Fruit fly (Drosophila melanogaster) whole organism, prepupa: ENCODE results near the gene Cpr76Bd.

Experiments
- Blimp-1 ChIP-seq: fragments of 200-800 bp; sonication (Bioruptor generic); optimal IDR thresholded peaks from 3 replicates; lab custom pipeline; 2017; ENCODE audit warnings: missing biosample characterization, missing genetic modification characterization, mild to moderate bottlenecking, moderate library complexity, missing genetic modification reagents
- CG11762 ChIP-seq: fragments of 200-800 bp; sonication (Bioruptor generic); optimal IDR thresholded peaks from 3 replicates; lab custom pipeline; 2016; ENCODE audit warnings: missing biosample characterization, missing genetic modification characterization; ENCODE audit not compliant: insufficient read depth
- CG3032 ChIP-seq: fragments of 200-800 bp; optimal IDR thresholded peaks from 2 replicates; lab custom pipeline; 2019; ENCODE audit warnings: missing biosample characterization, mild to moderate bottlenecking, missing genetic modification characterization, moderate library complexity
- CG3919 ChIP-seq: fragments of 200-800 bp; sonication (Bioruptor generic); optimal IDR thresholded peaks from 3 replicates; lab custom pipeline; 2016; ENCODE audit warnings: missing biosample characterization, missing genetic modification characterization
- CG6276 ChIP-seq: fragments of 200-800 bp; sonication (Bioruptor generic); optimal IDR thresholded peaks from 2 replicates; lab custom pipeline; 2017; ENCODE audit warnings: missing biosample characterization, mild to moderate bottlenecking, missing genetic modification characterization
- CG6792 ChIP-seq: fragments of 200-800 bp; sonication (Bioruptor generic); optimal IDR thresholded peaks from 3 replicates; lab custom pipeline; 2016; ENCODE audit warnings: missing biosample characterization, missing genetic modification characterization
- Eip93F ChIP-seq: fragments of 200-800 bp; sonication (Bioruptor generic); optimal IDR thresholded peaks from 2 replicates; lab custom pipeline; 2016; ENCODE audit warnings: missing biosample characterization, mild to moderate bottlenecking, missing genetic modification characterization
- Ets96B ChIP-seq: fragments of 200-800 bp; optimal IDR thresholded peaks from 2 replicates; lab custom pipeline; 2019; ENCODE audit warnings: missing biosample characterization, mild to moderate bottlenecking, missing genetic modification characterization, moderate library complexity
- Hr39 ChIP-seq: fragments of 200-800 bp; sonication (Bioruptor generic); optimal IDR thresholded peaks from 2 replicates; lab custom pipeline; 2016; ENCODE audit warnings: missing biosample characterization, missing genetic modification characterization
- Met ChIP-seq: fragments of 200-800 bp; sonication (Bioruptor generic); optimal IDR thresholded peaks from 3 replicates; lab custom pipeline; 2016; ENCODE audit warnings: missing biosample characterization, missing genetic modification characterization
- Sox102F ChIP-seq: fragments of 200-800 bp; sonication (Bioruptor generic); optimal IDR thresholded peaks from 2 replicates; lab custom pipeline; 2016; ENCODE audit warnings: missing biosample characterization, mild to moderate bottlenecking, missing genetic modification characterization
- eg ChIP-seq: fragments of 200-800 bp; sonication (Bioruptor generic); IDR thresholded peaks from 3 replicates; pipeline ENCODE4 v1.3.6; 2022; ENCODE audit warnings: missing biosample characterization, missing genetic modification characterization
- lz ChIP-seq: fragments of 200-800 bp; sonication (Bioruptor generic); optimal IDR thresholded peaks from 3 replicates; lab custom pipeline; 2016; ENCODE audit warnings: missing biosample characterization, missing genetic modification characterization
- ss ChIP-seq, 2 experiments: fragments of 200-800 bp; sonication (Bioruptor generic); optimal IDR thresholded peaks; 2 replicates in 1 of 2; 3 replicates in 1 of 2; lab custom pipeline; 2017 to 2018; ENCODE audit warnings: mild to moderate bottlenecking in 2 of 2, missing biosample characterization in 2 of 2, missing genetic modification characterization in 2 of 2, moderate library complexity in 1 of 2

DNA sequence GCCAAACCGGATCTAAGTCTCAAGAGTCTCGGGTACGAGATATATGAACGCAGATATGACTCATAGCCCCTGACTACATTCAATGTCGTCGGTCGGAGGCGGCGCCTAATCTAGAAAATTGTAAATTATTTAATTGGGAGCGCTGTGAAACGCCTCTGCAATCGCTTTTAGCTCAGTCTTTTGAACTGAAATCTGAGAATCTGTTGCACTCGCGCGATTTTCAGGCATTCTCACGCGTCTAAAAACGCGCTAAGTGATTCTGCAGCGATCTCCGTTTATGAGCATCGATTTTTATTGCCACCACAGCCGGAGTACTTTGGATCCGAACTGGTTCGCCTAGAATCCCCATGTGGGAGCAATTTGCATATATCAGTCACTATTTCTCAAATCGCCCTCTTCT, 4.0 kb upstream of the Cpr76Bd start:
- TF ChIP-seq Sox102F (no peak), Blimp-1 (GFP tag; lab: Kevin White, UChicago) (no peak), CG6792 (GFP tag; lab: Kevin White, UChicago) (no peak), ss (GFP tag; optimal IDR thresholded peaks at IDR 0.05; lab: Kevin White, UChicago) (no peak), Met (GFP tag; lab: Kevin White, UChicago) (no peak), Hr39 (no peak), CG3919 (GFP tag; lab: Kevin White, UChicago) (no peak), eg (GFP tag; lab: Robert Waterston, UW) (no peak), CG11762 (GFP tag; lab: Kevin White, UChicago) (no peak), CG3032 (tag; lab: Kevin White, UChicago) (no peak), CG6276 (GFP tag; lab: Kevin White, UChicago) (no peak), Eip93F (GFP tag; lab: Kevin White, UChicago) (no peak), lz (GFP tag; lab: Kevin White, UChicago) (no peak), Ets96B (no peak)
